Fruit fly (Drosophila melanogaster) whole organism, embryonic: Measurements from ENCODE around the gene CBP.

Source experiments
- Adf1 ChIP-seq: fragments of 200-800 bp; sonication (Bioruptor generic); IDR thresholded peaks from 2 replicates; pipeline ENCODE4 v1.3.6; 2022; ENCODE audit warnings: missing biosample characterization, missing genetic modification characterization
- Bgb ChIP-seq: fragments of 200-800 bp; sonication (Bioruptor generic); IDR thresholded peaks from 2 replicates; pipeline ENCODE4 v1.3.6; 2022; ENCODE audit warnings: missing biosample characterization, missing genetic modification characterization; ENCODE audit not compliant: partially characterized antibody
- BtbVII ChIP-seq: fragments of 200-800 bp; sonication (Bioruptor generic); optimal IDR thresholded peaks from 3 replicates; lab custom pipeline; 2017; ENCODE audit warnings: missing biosample characterization, mild to moderate bottlenecking, missing genetic modification characterization
- CG10565 ChIP-seq: fragments of 200-800 bp; sonication (Bioruptor generic); optimal IDR thresholded peaks from 3 replicates; lab custom pipeline; 2016; ENCODE audit warnings: missing biosample characterization, mild to moderate bottlenecking, missing genetic modification characterization
- CG11093 ChIP-seq: fragments of 200-800 bp; sonication (Bioruptor generic); IDR thresholded peaks from 3 replicates; pipeline ENCODE4 v1.3.6; 2022; ENCODE audit warnings: missing biosample characterization, missing genetic modification characterization
- CG12155 ChIP-seq: fragments of 200-800 bp; sonication (Bioruptor generic); optimal IDR thresholded peaks from 3 replicates; lab custom pipeline; 2016; ENCODE audit warnings: missing biosample characterization, missing genetic modification characterization
- CG12219 ChIP-seq: fragments of 200-800 bp; sonication (Bioruptor generic); optimal IDR thresholded peaks from 3 replicates; lab custom pipeline; 2018; ENCODE audit warnings: missing biosample characterization, mild to moderate bottlenecking, missing genetic modification characterization
- CG13424 ChIP-seq: fragments of 200-800 bp; sonication (Bioruptor generic); optimal IDR thresholded peaks from 2 replicates; lab custom pipeline; 2019; ENCODE audit warnings: missing biosample characterization, mild to moderate bottlenecking, missing genetic modification characterization, moderate library complexity
- CG14014 ChIP-seq: fragments of 200-800 bp; sonication (Bioruptor generic); IDR thresholded peaks from 2 replicates; pipeline ENCODE4 v1.3.6; 2022; ENCODE audit warnings: missing biosample characterization, missing genetic modification characterization
- CG14710 ChIP-seq: fragments of 200-800 bp; sonication (Bioruptor generic); optimal IDR thresholded peaks from 3 replicates; lab custom pipeline; 2019; ENCODE audit warnings: missing biosample characterization, mild to moderate bottlenecking, missing genetic modification characterization, moderate library complexity
- CG1603 ChIP-seq: fragments of 200-800 bp; sonication (Bioruptor generic); optimal IDR thresholded peaks from 2 replicates; lab custom pipeline; 2019; ENCODE audit warnings: missing biosample characterization, mild to moderate bottlenecking, missing genetic modification characterization, moderate library complexity
- CG16815 ChIP-seq: fragments of 200-800 bp; sonication (Bioruptor generic); optimal IDR thresholded peaks from 3 replicates; lab custom pipeline; 2017; ENCODE audit warnings: missing biosample characterization, mild to moderate bottlenecking, missing genetic modification characterization
- CG17568 ChIP-seq: fragments of 200-800 bp; sonication (Bioruptor generic); optimal IDR thresholded peaks from 2 replicates; lab custom pipeline; 2018; ENCODE audit warnings: missing biosample characterization, mild to moderate bottlenecking, missing genetic modification characterization, moderate library complexity
- CG17912 ChIP-seq: fragments of 200-800 bp; sonication (Bioruptor generic); optimal IDR thresholded peaks from 2 replicates; lab custom pipeline; 2018; ENCODE audit warnings: missing biosample characterization, mild to moderate bottlenecking, missing genetic modification characterization
- CG34224 ChIP-seq: fragments of 200-800 bp; sonication (Bioruptor generic); IDR thresholded peaks from 3 replicates; pipeline ENCODE4 v1.3.6; 2022; ENCODE audit warnings: missing biosample characterization, missing genetic modification characterization; ENCODE audit not compliant: partially characterized antibody
- CG34376 ChIP-seq: fragments of 200-800 bp; sonication (Bioruptor generic); optimal IDR thresholded peaks from 2 replicates; lab custom pipeline; 2018; ENCODE audit warnings: missing biosample characterization, mild to moderate bottlenecking, missing genetic modification characterization
- CG4328 ChIP-seq: fragments of 200-800 bp; sonication (Bioruptor generic); optimal IDR thresholded peaks from 3 replicates; lab custom pipeline; 2017; ENCODE audit warnings: missing biosample characterization, missing genetic modification reagents, missing genetic modification characterization
- CG4404 ChIP-seq: fragments of 200-800 bp; sonication (Bioruptor generic); IDR thresholded peaks from 2 replicates; pipeline ENCODE4 v1.3.6; 2022; ENCODE audit warnings: missing biosample characterization, missing genetic modification characterization
- CG6854 ChIP-seq: fragments of 200-800 bp; sonication (Bioruptor generic); optimal IDR thresholded peaks from 3 replicates; lab custom pipeline; 2017; ENCODE audit warnings: missing biosample characterization, mild to moderate bottlenecking, missing genetic modification characterization
- CG7271 ChIP-seq: fragments of 200-800 bp; sonication (Bioruptor generic); optimal IDR thresholded peaks from 2 replicates; lab custom pipeline; 2018; ENCODE audit warnings: missing biosample characterization, mild to moderate bottlenecking, missing genetic modification characterization, moderate library complexity
- CG7839 ChIP-seq: fragments of 200-800 bp; sonication (Bioruptor generic); optimal IDR thresholded peaks from 3 replicates; lab custom pipeline; 2018; ENCODE audit warnings: missing biosample characterization, mild to moderate bottlenecking, missing genetic modification characterization, moderate library complexity
- CHES-1-like ChIP-seq: fragments of 200-800 bp; sonication (Bioruptor generic); optimal IDR thresholded peaks from 2 replicates; lab custom pipeline; 2016; ENCODE audit warnings: missing biosample characterization, missing genetic modification characterization
- D ChIP-seq, 2 experiments: fragments of 200-800 bp in 1 of 2; fragments of >200 bp in 1 of 2; sonication (Bioruptor generic) in 1 of 2; optimal IDR thresholded peaks; 2 replicates in 1 of 2; 3 replicates in 1 of 2; lab custom pipeline; 2017; ENCODE audit warnings: mild to moderate bottlenecking in 1 of 2, missing biosample characterization in 1 of 2, missing genetic modification characterization in 1 of 2, missing genetic modification reagents in 1 of 2
- Dek ChIP-seq: fragments of 200-800 bp; sonication (Bioruptor generic); optimal IDR thresholded peaks from 3 replicates; lab custom pipeline; 2019; ENCODE audit warnings: missing biosample characterization, mild to moderate bottlenecking, missing genetic modification characterization, moderate library complexity
- Doc2 ChIP-seq: fragments of 200-800 bp; sonication (Bioruptor generic); IDR thresholded peaks from 2 replicates; pipeline ENCODE4 v1.3.6; 2022; ENCODE audit warnings: missing biosample characterization, missing genetic modification characterization
- Myb ChIP-seq: fragments of 200-800 bp; sonication (Bioruptor generic); optimal IDR thresholded peaks from 2 replicates; lab custom pipeline; 2016; ENCODE audit warnings: missing biosample characterization, missing genetic modification characterization
- PHDP ChIP-seq: fragments of 200-800 bp; sonication (Bioruptor generic); optimal IDR thresholded peaks from 3 replicates; lab custom pipeline; 2018; ENCODE audit warnings: missing biosample characterization, mild to moderate bottlenecking, missing genetic modification characterization, moderate library complexity
- Pdp1 ChIP-seq, 2 experiments: fragments of 200-800 bp; sonication (Bioruptor generic); optimal IDR thresholded peaks; 3 replicates each; lab custom pipeline; 2016; ENCODE audit warnings: missing biosample characterization in 2 of 2, missing genetic modification characterization in 2 of 2, mild to moderate bottlenecking in 1 of 2, moderate library complexity in 1 of 2
- Usf ChIP-seq: fragments of 200-800 bp; sonication (Bioruptor generic); optimal IDR thresholded peaks from 2 replicates; lab custom pipeline; 2017; ENCODE audit warnings: missing genotype, missing biosample characterization, missing genetic modification characterization
- ab ChIP-seq: fragments of 200-800 bp; sonication (Bioruptor generic); optimal IDR thresholded peaks from 2 replicates; lab custom pipeline; 2016; ENCODE audit warnings: missing biosample characterization, missing genetic modification characterization
- ac ChIP-seq: fragments of 200-800 bp; sonication (Bioruptor generic); optimal IDR thresholded peaks from 3 replicates; lab custom pipeline; 2017; ENCODE audit warnings: missing biosample characterization, mild to moderate bottlenecking, missing genetic modification characterization
- amos ChIP-seq: fragments of 200-800 bp; sonication (Bioruptor generic); IDR thresholded peaks from 2 replicates; pipeline ENCODE4 v1.3.6; 2022; ENCODE audit warnings: missing biosample characterization, missing genetic modification characterization; ENCODE audit not compliant: partially characterized antibody
- ap ChIP-seq: fragments of 200-800 bp; sonication (Bioruptor generic); IDR thresholded peaks from 2 replicates; pipeline ENCODE4 v1.3.6; 2022; ENCODE audit warnings: missing biosample characterization, missing genetic modification characterization
- ara ChIP-seq: fragments of 200-800 bp; sonication (Bioruptor generic); IDR thresholded peaks from 2 replicates; pipeline ENCODE4 v1.3.6; 2022; ENCODE audit warnings: missing biosample characterization, missing genetic modification characterization
- ato ChIP-seq: fragments of 200-800 bp; sonication (Bioruptor generic); IDR thresholded peaks from 2 replicates; pipeline ENCODE4 v1.3.6; 2022; ENCODE audit warnings: missing biosample characterization, missing genetic modification characterization; ENCODE audit not compliant: partially characterized antibody
- cato ChIP-seq: fragments of 200-800 bp; sonication (Bioruptor generic); optimal IDR thresholded peaks from 2 replicates; lab custom pipeline; 2016; ENCODE audit warnings: missing biosample characterization, missing genetic modification characterization, borderline replicate concordance
- cwo ChIP-seq: fragments of 200-800 bp; sonication (Bioruptor generic); optimal IDR thresholded peaks from 3 replicates; lab custom pipeline; 2017; ENCODE audit warnings: missing biosample characterization, missing genetic modification characterization, mild to moderate bottlenecking, moderate library complexity, missing genetic modification reagents
- fd96Cb ChIP-seq: fragments of 200-800 bp; sonication (Bioruptor generic); optimal IDR thresholded peaks from 2 replicates; lab custom pipeline; 2018; ENCODE audit warnings: missing biosample characterization, mild to moderate bottlenecking, missing genetic modification characterization, moderate library complexity
- knrl ChIP-seq: fragments of 200-800 bp; sonication (Bioruptor generic); IDR thresholded peaks from 3 replicates; pipeline ENCODE4 v1.3.6; 2022; ENCODE audit warnings: missing biosample characterization, missing genetic modification characterization; ENCODE audit not compliant: partially characterized antibody
- odd ChIP-seq: fragments of 200-800 bp; sonication (Bioruptor generic); optimal IDR thresholded peaks from 2 replicates; lab custom pipeline; 2017; ENCODE audit warnings: missing biosample characterization, mild to moderate bottlenecking, missing genetic modification characterization
- pfk ChIP-seq: fragments of 200-800 bp; sonication (Bioruptor generic); optimal IDR thresholded peaks from 2 replicates; lab custom pipeline; 2018; ENCODE audit warnings: missing biosample characterization, mild to moderate bottlenecking, missing genetic modification characterization, moderate library complexity
- psq ChIP-seq: fragments of 200-800 bp; sonication (Bioruptor generic); optimal IDR thresholded peaks from 2 replicates; lab custom pipeline; 2017; ENCODE audit warnings: missing biosample characterization, missing genetic modification characterization
- pum ChIP-seq: fragments of 200-800 bp; sonication (Bioruptor generic); optimal IDR thresholded peaks from 2 replicates; lab custom pipeline; 2016; ENCODE audit warnings: missing biosample characterization, missing genetic modification characterization
- ranshi ChIP-seq: fragments of 200-800 bp; sonication (Bioruptor generic); IDR thresholded peaks from 2 replicates; pipeline ENCODE4 v1.3.6; 2022; ENCODE audit warnings: missing biosample characterization, missing genetic modification characterization
- salm ChIP-seq: fragments of 200-800 bp; sonication (Bioruptor generic); optimal IDR thresholded peaks from 2 replicates; lab custom pipeline; 2018; ENCODE audit warnings: missing biosample characterization, mild to moderate bottlenecking, missing genetic modification characterization
- wor ChIP-seq: fragments of 200-800 bp; sonication (Bioruptor generic); IDR thresholded peaks from 2 replicates; pipeline ENCODE4 v1.3.6; 2022; ENCODE audit warnings: missing biosample characterization, missing genetic modification characterization
- zfh1 ChIP-seq: fragments of 200-800 bp; sonication (Bioruptor generic); IDR thresholded peaks from 3 replicates; pipeline ENCODE4 v1.3.6; 2022; ENCODE audit warnings: missing biosample characterization, missing genetic modification characterization
- zfh2 ChIP-seq: fragments of 200-800 bp; sonication (Bioruptor generic); optimal IDR thresholded peaks from 2 replicates; lab custom pipeline; 2016; ENCODE audit warnings: missing biosample characterization, missing genetic modification characterization

The CBP gene

DNA sequence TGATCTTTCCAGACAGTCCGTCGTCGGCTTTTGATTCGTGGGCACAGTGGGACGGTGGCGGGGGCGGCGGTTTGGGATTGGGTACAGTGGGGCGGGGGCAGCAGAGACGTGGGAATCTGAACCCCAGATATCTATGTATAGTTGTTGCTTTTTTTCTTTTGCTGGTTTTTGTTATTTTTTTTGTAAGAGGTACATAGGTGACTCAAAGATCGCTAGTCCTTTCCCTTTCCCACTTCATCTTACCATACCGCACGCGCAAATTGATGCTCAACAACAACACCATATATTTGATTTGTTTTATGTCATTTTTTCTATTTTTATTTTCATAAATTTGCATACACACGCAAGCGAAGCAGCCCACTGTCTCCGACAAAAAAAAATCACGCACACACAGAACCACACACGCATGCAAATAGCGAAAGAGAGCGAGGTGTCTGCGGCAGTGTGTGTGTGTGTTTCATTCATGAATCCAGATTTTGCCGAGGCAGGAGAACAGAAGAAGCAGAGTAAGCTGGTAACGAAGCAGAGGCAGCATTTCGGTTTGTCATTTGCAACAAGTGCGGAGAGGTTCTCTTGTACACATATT lies 31.3 kb upstream of the CBP start (continued):
- TF ChIP-seq Myb (GFP tag; lab: Kevin White, UChicago) (no peak), Usf (GFP tag; lab: Kevin White, UChicago) (peak; percentile 51), CG12155 (peak; percentile 35), CG14014 (GFP tag; lab: Robert Waterston, UW) (peak; percentile 42; the same call in 1 of the 2 replicates), CG34376 (GFP tag; lab: Kevin White, UChicago) (no peak), CG1603 (tag; lab: Kevin White, UChicago) (peak; percentile 24), CG10565 (GFP tag; lab: Kevin White, UChicago) (no peak), ara (GFP tag; lab: Robert Waterston, UW) (peak; percentile 47; the same call in 1 of the 2 replicates), CG17568 (no peak), pum (peak; percentile 30), odd (GFP tag; lab: Kevin White, UChicago) (peak; percentile 22), Dek (tag; lab: Kevin White, UChicago) (no peak), knrl (GFP tag; lab: Robert Waterston, UW) (no peak), psq (GFP tag; lab: Kevin White, UChicago) (no peak), cwo (GFP tag; lab: Kevin White, UChicago) (peak; percentile 36), D (optimal IDR thresholded peaks at IDR 0.05; lab: Kevin White, UChicago) (peak; percentile 6), D (GFP tag; optimal IDR thresholded peaks at IDR 0.05; lab: Kevin White, UChicago) (peak; percentile 71), fd96Cb (peak; percentile 35), CG34224 (GFP tag; lab: Robert Waterston, UW) (no peak), CG14710 (tag; lab: Kevin White, UChicago) (peak; percentile 29), CG7839 (tag; lab: Kevin White, UChicago) (peak; percentile 71), PHDP (peak; percentile 43), CG13424 (tag; lab: Kevin White, UChicago) (peak; percentile 55), salm (tag; lab: Kevin White, UChicago) (no peak), CG4404 (GFP tag; lab: Robert Waterston, UW) (peak; percentile 40; the same call in 1 of the 2 replicates), CHES-1-like (no peak), ac (GFP tag; lab: Kevin White, UChicago) (peak; percentile 51), Pdp1 (GFP tag; optimal IDR thresholded peaks at IDR 0.05; lab: Kevin White, UChicago) (peak; percentile 22 to 30), Doc2 (no peak), wor (GFP tag; lab: Robert Waterston, UW) (peak; percentile 23), ato (GFP tag; lab: Robert Waterston, UW) (no peak), CG6854 (GFP tag; lab: Kevin White, UChicago) (peak; percentile 4), zfh1 (GFP tag; lab: Robert Waterston, UW) (0 out of 3 replicates have a peak, but pooled peaks have one; percentile 28), ap (peak; percentile 55), BtbVII (GFP tag; lab: Kevin White, UChicago) (peak; percentile 25), Bgb (GFP tag; lab: Robert Waterston, UW) (no peak), CG4328 (no peak), Adf1 (GFP tag; lab: Robert Waterston, UW) (peak; percentile 8; the same call in 1 of the 2 replicates), cato (no peak), CG12219 (GFP tag; lab: Kevin White, UChicago) (peak; percentile 18), CG11093 (GFP tag; lab: Robert Waterston, UW) (peak; percentile 59; the same call in 2 of the 3 replicates), amos (GFP tag; lab: Robert Waterston, UW) (no peak), ranshi (GFP tag; lab: Robert Waterston, UW) (peak; percentile 40; the same call in 1 of the 2 replicates), pfk (GFP tag; lab: Kevin White, UChicago) (no peak), zfh2 (GFP tag; lab: Kevin White, UChicago) (no peak), ab (GFP tag; lab: Kevin White, UChicago) (no peak), CG7271 (no peak), CG16815 (peak; percentile 72), CG17912 (GFP tag; lab: Kevin White, UChicago) (no peak)
